Worm (Caenorhabditis elegans) whole organism, midembryonic: Measurements from ENCODE around the gene Y105C5B.25.

Experiments
- cog-1 ChIP-seq: sonication (generic microtip); optimal IDR thresholded peaks from 2 replicates; lab custom pipeline; 2016; ENCODE audit warnings: missing genetic modification characterization, missing compliant biosample characterization
- flt-1 ChIP-seq: fragments of 200-800 bp; sonication (Bioruptor generic); IDR thresholded peaks from 2 replicates; pipeline ENCODE4 v1.3.6; 2022; ENCODE audit warnings: missing genetic modification characterization, missing compliant biosample characterization
- med-1 ChIP-seq: sonication (generic microtip); optimal IDR thresholded peaks from 2 replicates; lab custom pipeline; 2017; ENCODE audit warnings: missing genetic modification characterization, mild to moderate bottlenecking, missing compliant biosample characterization, antibody characterized with exemption, missing genetic modification reagents; ENCODE audit not compliant: insufficient read depth
- ref-1 ChIP-seq: fragments of 200-800 bp; sonication (Bioruptor generic); conservative IDR thresholded peaks from 2 replicates; pipeline ENCODE4 v1.3.6; 2022; ENCODE audit warnings: missing genetic modification reagents, missing genetic modification characterization, missing compliant biosample characterization
- tab-1 ChIP-seq: fragments of 200-800 bp; sonication (Bioruptor generic); IDR thresholded peaks from 2 replicates; pipeline ENCODE4 v1.3.6; 2022; ENCODE audit warnings: missing genetic modification characterization, missing compliant biosample characterization
- ztf-23 ChIP-seq: fragments of 200-800 bp; sonication (Bioruptor generic); IDR thresholded peaks from 2 replicates; pipeline ENCODE4 v1.3.6; 2022; ENCODE audit warnings: missing genetic modification reagents, missing genetic modification characterization, missing compliant biosample characterization
- ztf-29 ChIP-seq: fragments of 200-800 bp; sonication (Bioruptor generic); IDR thresholded peaks from 2 replicates; pipeline ENCODE4 v1.3.6; 2022; ENCODE audit warnings: missing genetic modification reagents, missing genetic modification characterization, missing compliant biosample characterization

DNA sequence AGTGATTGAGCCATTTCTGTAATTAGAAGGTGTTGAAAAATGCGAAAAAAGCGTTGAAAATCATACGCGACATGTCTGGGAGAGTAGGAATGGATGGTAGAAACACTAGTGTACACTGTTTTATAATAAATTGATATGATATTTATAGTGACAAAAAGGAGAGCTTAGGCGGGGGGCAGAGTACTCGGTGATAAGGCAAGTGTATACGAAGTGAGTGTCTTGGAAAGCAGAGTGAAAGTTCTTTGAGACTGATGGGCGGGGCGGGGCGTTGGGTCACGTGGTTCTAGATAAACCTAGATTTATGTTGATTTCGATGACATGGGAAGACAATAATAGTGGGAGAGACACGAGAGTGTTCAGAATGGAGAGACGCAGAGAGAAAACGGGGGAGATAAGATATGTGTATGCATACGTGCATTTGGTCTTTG, 23.7 kb upstream of the Y105C5B.25 start, which contains the start of gene gln-3:
- TF ChIP-seq ref-1 (GFP tag; lab: Robert Waterston, UW) (no peak), med-1 (GFP tag; lab: Kevin White, UChicago) (no peak), ztf-29 (GFP tag; lab: Robert Waterston, UW) (no peak), flt-1 (GFP tag; lab: Robert Waterston, UW) (no peak), ztf-23 (GFP tag; lab: Robert Waterston, UW) (peak; percentile 31; the same call in 1 of the 2 replicates), tab-1 (GFP tag; lab: Robert Waterston, UW) (no peak), cog-1 (tag; lab: Kevin White, UChicago) (no peak)
